Fruit fly (Drosophila melanogaster) whole organism, adult: ENCODE results near the gene CG5043.
A peak's percentile ranks its signal among the peaks of the same experiment; 100 is the strongest.

Experiments used
- CG11617 ChIP-seq: fragments of 200-800 bp; sonication (Bioruptor generic); optimal IDR thresholded peaks from 2 replicates; lab custom pipeline; 2017; ENCODE audit warnings: mild to moderate bottlenecking, missing biosample characterization, missing genetic modification reagents, missing genetic modification characterization
- CG12768 ChIP-seq: fragments of 200-800 bp; sonication (Bioruptor generic); optimal IDR thresholded peaks from 2 replicates; lab custom pipeline; 2017; ENCODE audit warnings: missing biosample characterization, missing genetic modification characterization, mild to moderate bottlenecking, moderate library complexity, missing genetic modification reagents
- CG14711 ChIP-seq: fragments of 200-800 bp; sonication (Bioruptor generic); optimal IDR thresholded peaks from 2 replicates; lab custom pipeline; 2018; ENCODE audit warnings: missing biosample characterization, mild to moderate bottlenecking, missing genetic modification characterization, moderate library complexity
- CG1620 ChIP-seq: fragments of 200-800 bp; sonication (Bioruptor generic); optimal IDR thresholded peaks from 2 replicates; lab custom pipeline; 2016; ENCODE audit warnings: missing biosample characterization, missing genetic modification characterization
- CG33017 ChIP-seq: fragments of 200-800 bp; sonication (Bioruptor generic); optimal IDR thresholded peaks from 2 replicates; lab custom pipeline; 2018; ENCODE audit warnings: missing biosample characterization, mild to moderate bottlenecking, missing genetic modification characterization, moderate library complexity
- CG5204 ChIP-seq: fragments of 200-800 bp; sonication (Bioruptor generic); optimal IDR thresholded peaks from 2 replicates; lab custom pipeline; 2016; ENCODE audit warnings: missing biosample characterization, missing genetic modification characterization
- CG7045 ChIP-seq: fragments of 200-800 bp; sonication (Bioruptor generic); optimal IDR thresholded peaks from 2 replicates; lab custom pipeline; 2017; ENCODE audit warnings: missing biosample characterization, mild to moderate bottlenecking, missing genetic modification characterization
- CG7101 ChIP-seq: fragments of 200-800 bp; sonication (Bioruptor generic); optimal IDR thresholded peaks from 2 replicates; lab custom pipeline; 2018; ENCODE audit warnings: missing biosample characterization, mild to moderate bottlenecking, missing genetic modification characterization, moderate library complexity
- Clk ChIP-seq: fragments of 200-800 bp; sonication (Bioruptor generic); optimal IDR thresholded peaks from 2 replicates; lab custom pipeline; 2017; ENCODE audit warnings: missing biosample characterization, missing genetic modification characterization
- Crg-1 ChIP-seq: fragments of 200-800 bp; sonication (Bioruptor generic); optimal IDR thresholded peaks from 2 replicates; lab custom pipeline; 2016; ENCODE audit warnings: missing biosample characterization, missing genetic modification characterization
- Hr96 ChIP-seq: fragments of 200-800 bp; sonication (Bioruptor generic); optimal IDR thresholded peaks from 2 replicates; lab custom pipeline; 2016; ENCODE audit warnings: missing biosample characterization, missing genetic modification characterization
- Mnt ChIP-seq: fragments of 200-800 bp; sonication (Bioruptor generic); optimal IDR thresholded peaks from 2 replicates; lab custom pipeline; 2016; ENCODE audit warnings: missing biosample characterization, mild to moderate bottlenecking, missing genetic modification characterization
- bab1 ChIP-seq: fragments of 200-800 bp; sonication (Bioruptor generic); optimal IDR thresholded peaks from 3 replicates; lab custom pipeline; 2019; ENCODE audit warnings: missing biosample characterization, mild to moderate bottlenecking, missing genetic modification characterization, moderate library complexity
- cic ChIP-seq: fragments of 200-800 bp; sonication (Bioruptor generic); optimal IDR thresholded peaks from 2 replicates; lab custom pipeline; 2017; ENCODE audit warnings: missing biosample characterization, mild to moderate bottlenecking, missing genetic modification characterization, moderate library complexity
- cnc ChIP-seq, 2 experiments: fragments of >200 bp; optimal IDR thresholded peaks; 2 replicates each; lab custom pipeline; 2017
- kay ChIP-seq: fragments of 200-800 bp; sonication (Bioruptor generic); peaks from one replicate; lab custom pipeline; 2016; ENCODE audit warnings: missing biosample characterization, missing genetic modification characterization, borderline replicate concordance
- ovo ChIP-seq: fragments of 200-800 bp; sonication (Bioruptor generic); optimal IDR thresholded peaks from 2 replicates; lab custom pipeline; 2016; ENCODE audit warnings: missing biosample characterization, missing genetic modification characterization
- pad ChIP-seq: fragments of 200-800 bp; sonication (Bioruptor generic); optimal IDR thresholded peaks from 3 replicates; lab custom pipeline; 2017; ENCODE audit warnings: missing biosample characterization, missing genetic modification characterization, mild to moderate bottlenecking, moderate library complexity, missing genetic modification reagents
- tj ChIP-seq: fragments of 200-800 bp; sonication (Bioruptor generic); optimal IDR thresholded peaks from 3 replicates; lab custom pipeline; 2017; ENCODE audit warnings: missing biosample characterization, mild to moderate bottlenecking, missing genetic modification characterization, moderate library complexity
- toe ChIP-seq: fragments of 200-800 bp; sonication (Bioruptor generic); optimal IDR thresholded peaks from 2 replicates; lab custom pipeline; 2016; ENCODE audit warnings: missing biosample characterization, missing genetic modification characterization

Gene CG5043

DNA sequence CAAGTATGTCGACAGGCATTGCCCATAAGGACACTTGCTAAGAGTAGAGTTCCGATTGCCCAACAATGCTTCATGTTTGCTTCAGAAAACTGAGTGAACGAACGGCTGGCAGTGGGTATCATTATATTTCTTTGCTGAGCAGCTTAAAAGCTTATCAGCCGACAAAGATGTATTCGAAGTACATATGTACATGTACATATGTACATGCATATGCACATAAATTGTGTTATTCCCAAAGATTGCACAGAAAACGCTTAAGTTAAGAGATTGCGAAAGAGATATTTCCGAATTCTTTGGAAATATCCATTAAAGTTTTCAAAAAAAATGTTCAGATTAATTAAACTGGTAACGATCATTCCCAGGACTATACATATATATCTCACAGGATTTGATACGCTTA is 22.2 kb downstream of the CG5043 start, which contains the start of gene SPH93:
SPH93 (minus strand) TSS at position 101 of the 400 bp plus-strand sequence.
- TF ChIP-seq Hr96 (GFP tag; lab: Kevin White, UChicago), result no peak
- no peak for TF ChIP-seq ovo
- TF ChIP-seq CG7045 (GFP tag; lab: Kevin White, UChicago), result no peak
- TF ChIP-seq CG14711, result no peak
- TF ChIP-seq cnc (optimal IDR thresholded peaks at IDR 0.05; lab: Kevin White, UChicago), result no peak
- TF ChIP-seq Clk (GFP tag; lab: Kevin White, UChicago), result no peak
- no peak for TF ChIP-seq toe (GFP tag; lab: Kevin White, UChicago)
- no peak for TF ChIP-seq CG12768 (GFP tag; lab: Kevin White, UChicago)
- TF ChIP-seq CG1620 (GFP tag; lab: Kevin White, UChicago), result no peak

DNA sequence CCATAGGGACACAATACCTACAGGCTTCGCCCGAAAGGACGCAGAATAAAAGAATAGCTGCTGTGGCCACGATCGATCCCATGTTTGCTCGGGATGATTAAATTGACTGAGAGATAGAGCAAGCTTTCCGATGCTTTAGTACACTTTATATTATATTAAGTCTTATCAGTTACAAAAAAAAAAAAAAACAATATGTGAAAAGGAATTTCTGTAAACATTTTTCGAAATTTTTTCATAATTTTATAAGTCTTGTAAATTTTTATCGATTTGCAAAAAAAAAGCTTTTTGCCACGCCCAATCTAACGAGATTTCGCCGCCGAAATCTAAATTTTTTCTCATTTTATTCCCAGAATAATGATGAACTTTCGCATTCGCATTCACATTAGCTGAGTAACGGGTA is 24.3 kb downstream of the CG5043 start, which contains the start of gene CG18563:
CG18563 (minus strand) TSS at position 101 of the 400 bp plus-strand sequence.
- TF ChIP-seq kay (GFP tag; lab: Kevin White, UChicago) (peak; percentile 70), CG7045 (GFP tag; lab: Kevin White, UChicago) (no peak)

DNA sequence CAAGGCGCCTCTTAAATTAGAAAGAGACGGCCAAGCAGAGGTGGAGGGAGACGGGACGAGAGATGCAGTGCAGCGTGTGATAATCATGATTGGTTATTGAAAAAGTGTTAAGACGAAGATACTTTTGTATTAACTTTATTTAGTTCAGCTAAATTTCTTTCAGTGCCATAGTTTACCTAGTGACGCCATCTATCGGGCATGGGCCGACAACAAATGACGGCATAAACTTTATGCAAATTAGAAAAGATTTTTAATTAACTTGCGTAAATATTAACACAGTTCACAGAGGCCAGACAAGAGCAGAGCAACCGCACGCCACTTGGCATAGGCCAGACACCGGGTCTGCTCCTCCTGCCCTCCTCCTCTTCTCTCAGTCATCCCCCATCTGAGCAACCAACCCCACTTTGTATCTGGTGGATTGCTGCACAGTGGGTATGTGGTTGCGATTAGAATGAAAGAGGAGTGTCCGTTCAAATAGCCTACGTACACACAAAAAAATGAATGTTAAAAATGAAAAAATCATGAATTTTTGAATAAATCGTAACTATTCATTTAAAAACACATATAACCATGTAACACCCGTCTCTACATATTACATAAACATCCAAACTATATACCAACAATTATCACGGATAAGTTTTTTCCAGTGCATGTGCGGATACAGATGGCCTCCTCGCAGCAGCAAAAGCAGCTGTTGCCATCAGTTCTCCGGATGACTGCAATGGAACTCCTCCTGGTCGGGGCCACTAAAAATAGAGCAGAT is 32.4 kb downstream of the CG5043 start:
- TF ChIP-seq kay (GFP tag; lab: Kevin White, UChicago), result peak; percentile 30
- no peak for TF ChIP-seq CG11617 (GFP tag; lab: Kevin White, UChicago)
- TF ChIP-seq CG7045 (GFP tag; lab: Kevin White, UChicago), result peak; percentile 61
- no peak for TF ChIP-seq Clk (GFP tag; lab: Kevin White, UChicago)
- peak; percentile 21 for TF ChIP-seq toe (GFP tag; lab: Kevin White, UChicago)
- peak; percentile 23 for TF ChIP-seq CG7101 (tag; lab: Kevin White, UChicago)
- peak; percentile 37 for TF ChIP-seq Hr96 (GFP tag; lab: Kevin White, UChicago)

DNA sequence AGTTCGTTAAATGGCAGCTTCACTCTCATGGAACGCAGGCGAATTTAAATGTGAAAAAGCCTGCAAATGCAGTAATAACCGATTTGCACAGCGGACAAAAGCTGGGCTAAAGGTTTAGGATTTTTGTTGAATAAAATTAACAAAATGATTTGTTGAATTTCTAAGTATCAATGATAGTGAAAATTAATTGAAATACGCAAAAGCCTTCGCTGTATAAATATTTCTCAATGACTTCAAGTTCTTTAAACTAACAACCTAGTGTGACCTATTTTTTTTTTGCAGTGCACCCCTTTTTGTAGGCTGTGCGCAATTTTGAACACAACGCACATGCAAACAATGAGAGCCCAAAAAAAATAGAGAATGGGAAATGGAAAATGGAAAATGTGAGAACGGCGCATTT is 33.3 kb downstream of the CG5043 start:
- TF ChIP-seq kay (GFP tag; lab: Kevin White, UChicago), result no peak
- no peak for TF ChIP-seq bab1
- no peak for TF ChIP-seq pad (GFP tag; lab: Kevin White, UChicago)
- TF ChIP-seq CG14711, result no peak
- no peak for TF ChIP-seq Clk (GFP tag; lab: Kevin White, UChicago)
- TF ChIP-seq Crg-1 (GFP tag; lab: Kevin White, UChicago), result no peak
- no peak for TF ChIP-seq CG33017 (tag; lab: Kevin White, UChicago)

DNA sequence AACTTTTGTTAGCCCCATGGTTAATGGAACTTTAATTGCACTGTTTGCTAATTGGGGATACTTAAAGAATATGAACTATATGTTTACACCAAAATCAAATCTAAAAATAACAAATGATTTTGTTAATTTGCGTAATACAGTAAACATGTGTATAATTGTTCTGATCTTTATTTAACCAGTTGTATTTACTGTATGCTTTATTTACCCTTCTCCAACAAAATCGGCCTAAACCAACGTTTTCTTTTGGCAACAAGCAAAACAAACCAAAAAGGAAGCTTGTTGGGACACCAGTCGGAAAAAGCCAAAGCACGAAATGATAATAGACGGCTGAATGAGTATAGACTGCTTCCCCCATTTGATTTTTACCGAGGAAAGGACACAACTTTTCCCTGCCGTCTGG is 37.0 kb downstream of the CG5043 start:
- TF ChIP-seq cnc (optimal IDR thresholded peaks at IDR 0.05; lab: Kevin White, UChicago), result no peak
- no peak for TF ChIP-seq CG11617 (GFP tag; lab: Kevin White, UChicago)
- TF ChIP-seq CG14711, result no peak
- TF ChIP-seq CG1620 (GFP tag; lab: Kevin White, UChicago), result no peak
- TF ChIP-seq kay (GFP tag; lab: Kevin White, UChicago), result no peak
- no peak for TF ChIP-seq Crg-1 (GFP tag; lab: Kevin White, UChicago)
- no peak for TF ChIP-seq cic (GFP tag; lab: Kevin White, UChicago)
- TF ChIP-seq CG7101 (tag; lab: Kevin White, UChicago), result no peak
- TF ChIP-seq Clk (GFP tag; lab: Kevin White, UChicago), result no peak
- no peak for TF ChIP-seq pad (GFP tag; lab: Kevin White, UChicago)
- no peak for TF ChIP-seq Hr96 (GFP tag; lab: Kevin White, UChicago)
- no peak for TF ChIP-seq Mnt (GFP tag; lab: Kevin White, UChicago)
- no peak for TF ChIP-seq CG12768 (GFP tag; lab: Kevin White, UChicago)
- no peak for TF ChIP-seq bab1
- TF ChIP-seq CG7045 (GFP tag; lab: Kevin White, UChicago), result no peak
- no peak for TF ChIP-seq CG5204 (GFP tag; lab: Kevin White, UChicago)
- no peak for TF ChIP-seq tj (GFP tag; lab: Kevin White, UChicago)
- no peak for TF ChIP-seq CG33017 (tag; lab: Kevin White, UChicago)
- TF ChIP-seq ovo, result no peak

DNA sequence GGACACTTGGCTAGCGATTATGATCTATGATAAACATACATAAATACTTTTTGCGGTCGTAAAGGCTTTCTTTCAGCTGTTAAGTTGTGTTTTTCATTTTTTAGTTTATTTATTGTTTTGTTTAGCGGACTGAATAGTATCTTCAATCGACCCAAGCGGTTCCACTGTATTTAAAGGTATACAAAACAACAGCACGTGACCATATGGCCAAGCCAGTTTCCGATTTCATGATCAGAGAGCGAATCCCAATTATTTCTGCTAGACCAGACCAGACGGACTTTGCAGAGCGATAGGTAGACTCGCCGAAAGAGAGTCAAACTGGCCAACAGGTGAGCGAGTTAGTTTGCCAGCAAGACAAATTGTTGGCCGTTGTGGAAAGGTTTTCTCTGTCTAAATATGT is 37.9 kb downstream of the CG5043 start, which contains the start of gene Sgt:
Sgt (plus strand) TSS at position 80 of the 400 bp plus-strand sequence.
- TF ChIP-seq CG5204 (GFP tag; lab: Kevin White, UChicago) (no peak), CG7101 (tag; lab: Kevin White, UChicago) (no peak), kay (GFP tag; lab: Kevin White, UChicago) (no peak), CG7045 (GFP tag; lab: Kevin White, UChicago) (no peak), Hr96 (GFP tag; lab: Kevin White, UChicago) (no peak), cnc (optimal IDR thresholded peaks at IDR 0.05; lab: Kevin White, UChicago) (no peak), CG1620 (GFP tag; lab: Kevin White, UChicago) (no peak), bab1 (no peak), CG14711 (no peak), cic (GFP tag; lab: Kevin White, UChicago) (no peak), tj (GFP tag; lab: Kevin White, UChicago) (no peak)
